Fruit fly (Drosophila melanogaster): ENCODE data around the gene CG10514.

DNA sequence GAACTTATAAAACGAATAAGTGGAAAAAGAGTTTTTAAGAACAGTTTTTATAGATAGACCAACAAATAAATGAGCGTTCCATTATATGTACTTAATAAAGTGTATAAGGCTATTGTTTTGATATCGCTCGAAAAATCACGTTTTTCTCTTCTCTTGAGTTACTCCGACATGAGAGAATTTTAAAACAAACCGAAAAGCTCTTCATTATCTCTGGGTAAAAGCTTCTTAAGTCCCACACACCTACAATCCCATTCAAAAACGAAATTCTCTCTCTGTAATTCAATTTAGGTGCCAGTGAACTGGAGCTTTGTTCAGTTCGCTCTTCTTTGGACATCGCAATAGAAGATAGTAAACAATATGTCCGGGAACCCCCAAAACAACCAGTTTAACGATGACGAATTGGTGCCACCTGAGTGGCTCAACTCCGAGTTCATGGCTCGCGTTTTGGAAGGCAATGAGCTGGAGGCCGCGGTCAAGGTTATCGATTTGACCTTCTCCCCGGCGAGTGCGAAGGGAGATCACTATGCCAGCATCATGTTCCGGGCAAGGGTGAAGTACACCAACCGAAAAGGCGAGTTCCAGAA, 24.3 kb upstream of the CG10514 start, which contains the start of gene CG31436:
- TF ChIP-seq Chrac-16 (GFP tag; optimal IDR thresholded peaks at IDR 0.05) (no peak), br (optimal IDR thresholded peaks at IDR 0.05) (no peak), CG9215 (GFP tag; IDR thresholded peaks at IDR 0.05) (no peak), zfh2 (GFP tag; optimal IDR thresholded peaks at IDR 0.05) (no peak), CG7987 (GFP tag; optimal IDR thresholded peaks at IDR 0.05) (no peak)
